Fruit fly (Drosophila melanogaster): ENCODE measurements around the gene Tpt.

The Tpt gene

dm6 chr3L:8445027-8445426 is 40.0 kb upstream of the Tpt start (continued):
- TF ChIP-seq gfzf (GFP tag; optimal IDR thresholded peaks at IDR 0.05) (no peak), CG6175 (GFP tag; IDR thresholded peaks at IDR 0.05) (no peak), CG1529 (GFP tag; optimal IDR thresholded peaks at IDR 0.05) (no peak), ase (GFP tag; IDR thresholded peaks at IDR 0.05) (no peak), Fer3 (tag; optimal IDR thresholded peaks at IDR 0.05) (peak; percentile 60), nerfin-2 (GFP tag; IDR thresholded peaks at IDR 0.05; ENCODE audit: partially characterized antibody) (no peak), CG4707 (GFP tag; optimal IDR thresholded peaks at IDR 0.05) (no peak), CG4730 (GFP tag; IDR thresholded peaks at IDR 0.05) (peak; percentile 24; the same call in 1 of the 2 replicates), CG7745 (tag; optimal IDR thresholded peaks at IDR 0.05) (no peak), CG12219 (GFP tag; optimal IDR thresholded peaks at IDR 0.05) (no peak), CG12744 (GFP tag; optimal IDR thresholded peaks at IDR 0.05) (no peak), CG12391 (tag; optimal IDR thresholded peaks at IDR 0.05) (peak; percentile 34), TFAM (GFP tag; optimal IDR thresholded peaks at IDR 0.05) (no peak), H15 (GFP tag; IDR thresholded peaks at IDR 0.05) (no peak), MBD-R2 (GFP tag; IDR thresholded peaks at IDR 0.05) (no peak), bcd (GFP tag; optimal IDR thresholded peaks at IDR 0.05) (no peak), CG34224 (GFP tag; IDR thresholded peaks at IDR 0.05; ENCODE audit: partially characterized antibody) (no peak), CG4282 (GFP tag; optimal IDR thresholded peaks at IDR 0.05) (no peak), CG13287 (GFP tag; IDR thresholded peaks at IDR 0.05; ENCODE audit: partially characterized antibody) (no peak), Elba2 (GFP tag; optimal IDR thresholded peaks at IDR 0.05) (no peak), lola (GFP tag; optimal IDR thresholded peaks at IDR 0.05) (peak in 1 of 3 experiments; percentile 13), dan (GFP tag; IDR thresholded peaks at IDR 0.05) (no peak), CG7357 (GFP tag; IDR thresholded peaks at IDR 0.05) (no peak), CG31441 (GFP tag; IDR thresholded peaks at IDR 0.05) (peak; percentile 73), bbx (GFP tag; IDR thresholded peaks at IDR 0.05; ENCODE audit: partially characterized antibody) (no peak), scrt (GFP tag; optimal IDR thresholded peaks at IDR 0.05) (no peak), sisA (GFP tag; IDR thresholded peaks at IDR 0.05) (peak; percentile 38), Oli (tag; optimal IDR thresholded peaks at IDR 0.05) (peak; percentile 7), Drgx (GFP tag; IDR thresholded peaks at IDR 0.05) (peak; percentile 33; the same call in 1 of the 2 replicates), HLH4C (GFP tag; IDR thresholded peaks at IDR 0.05; ENCODE audit: partially characterized antibody) (no peak), Bdp1 (GFP tag; optimal IDR thresholded peaks at IDR 0.05) (no peak), org-1 (GFP tag; optimal IDR thresholded peaks at IDR 0.05) (no peak), sens (GFP tag) (peak; percentile 53), CG12155 (GFP tag; optimal IDR thresholded peaks at IDR 0.05) (no peak), cg (GFP tag; optimal IDR thresholded peaks at IDR 0.05) (no peak), sima (GFP tag; optimal IDR thresholded peaks at IDR 0.05) (no peak), CG8359 (GFP tag; optimal IDR thresholded peaks at IDR 0.05; ENCODE audit: borderline replicate concordance) (peak; percentile 21), Gsc (GFP tag; IDR thresholded peaks at IDR 0.05) (no peak), chinmo (GFP tag; IDR thresholded peaks at IDR 0.05; ENCODE audit: partially characterized antibody) (no peak), CG9876 (GFP tag; optimal IDR thresholded peaks at IDR 0.05) (no peak), Trl (optimal IDR thresholded peaks at IDR 0.05) (no peak), Trl (GFP tag; optimal IDR thresholded peaks at IDR 0.05) (no peak), CG5953 (GFP tag; IDR thresholded peaks at IDR 0.05) (no peak), C15 (GFP tag; IDR thresholded peaks at IDR 0.05) (no peak), CG14014 (GFP tag; IDR thresholded peaks at IDR 0.05) (peak; percentile 49; the same call in 1 of the 2 replicates), Blimp-1 (GFP tag; optimal IDR thresholded peaks at IDR 0.05) (peak; percentile 66), Meics (GFP tag; optimal IDR thresholded peaks at IDR 0.05) (peak; percentile 62), mam (GFP tag; optimal IDR thresholded peaks at IDR 0.05) (no peak), CG30431 (GFP tag; optimal IDR thresholded peaks at IDR 0.05) (no peak), Fer2 (tag; optimal IDR thresholded peaks at IDR 0.05) (no peak), CG6791 (GFP tag; IDR thresholded peaks at IDR 0.05; ENCODE audit: partially characterized antibody) (no peak), Optix (GFP tag; IDR thresholded peaks at IDR 0.05) (no peak)

Data from whole organism, embryonic.